Fruit fly (Drosophila melanogaster): Measurements from ENCODE around the gene 5PtaseI.
A peak's percentile ranks its signal among the peaks of the same experiment; 100 is the strongest.

The 5PtaseI gene

DNA sequence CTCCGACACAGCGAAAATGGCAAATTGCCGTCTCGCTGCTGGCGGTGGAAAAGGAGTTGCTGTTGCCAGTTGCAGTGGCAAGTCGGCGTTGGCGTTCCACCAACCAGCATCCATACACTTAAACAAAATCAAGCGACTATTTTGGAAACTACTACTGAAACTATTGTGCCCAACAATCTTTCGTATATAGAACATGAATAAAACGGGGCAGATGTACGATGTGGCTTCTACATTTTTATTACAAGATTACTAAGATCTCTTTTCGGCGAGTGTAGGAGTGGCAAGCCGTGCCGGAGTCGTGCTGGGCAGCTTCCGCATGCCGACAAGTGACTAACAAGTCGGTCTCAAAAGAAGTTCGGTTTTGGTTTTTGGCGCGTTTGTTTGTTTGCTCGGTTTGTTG is 48.4 kb downstream of the 5PtaseI start:
- TF ChIP-seq bcd (GFP tag; optimal IDR thresholded peaks at IDR 0.05) (no peak), Drgx (GFP tag; IDR thresholded peaks at IDR 0.05) (peak; percentile 93), CG9797 (GFP tag; optimal IDR thresholded peaks at IDR 0.05) (no peak), CG10321 (GFP tag; IDR thresholded peaks at IDR 0.05) (no peak), bsh (GFP tag; optimal IDR thresholded peaks at IDR 0.05) (peak; percentile 4 to 17), CG31441 (GFP tag; IDR thresholded peaks at IDR 0.05) (no peak), Antp (GFP tag; optimal IDR thresholded peaks at IDR 0.05) (no peak), CG11398 (GFP tag; optimal IDR thresholded peaks at IDR 0.05) (no peak), CG2199 (GFP tag; IDR thresholded peaks at IDR 0.05) (no peak), CG42726 (GFP tag; IDR thresholded peaks at IDR 0.05; ENCODE audit: partially characterized antibody) (no peak), CG31388 (GFP tag; optimal IDR thresholded peaks at IDR 0.05) (no peak), bbx (GFP tag; IDR thresholded peaks at IDR 0.05; ENCODE audit: partially characterized antibody) (no peak), CG2889 (GFP tag; IDR thresholded peaks at IDR 0.05) (no peak), CG18619 (GFP tag; optimal IDR thresholded peaks at IDR 0.05) (no peak)
